Worm (Caenorhabditis elegans) whole organism, L1 larva: Measurements from ENCODE around the gene eri-12.
A peak's percentile ranks its signal among the peaks of the same experiment; 100 is the strongest.

ENCODE experiments used
- C16A3.4 ChIP-seq: fragments of 150-350 bp; optimal IDR thresholded peaks from 2 replicates; lab custom pipeline; 2014; ENCODE audit warnings: missing biosample characterization, missing genetic modification characterization
- aha-1 ChIP-seq: fragments of 150-350 bp; optimal IDR thresholded peaks from 2 replicates; lab custom pipeline; 2014; ENCODE audit warnings: missing biosample characterization, missing genetic modification characterization
- alr-1 ChIP-seq: fragments of 200-800 bp; sonication (Bioruptor generic); optimal IDR thresholded peaks from 2 replicates; lab custom pipeline; 2018; ENCODE audit warnings: borderline replicate concordance, mild to moderate bottlenecking, missing genetic modification characterization, missing compliant biosample characterization
- aly-2 ChIP-seq: fragments of 150-350 bp; optimal IDR thresholded peaks from 2 replicates; lab custom pipeline; 2014; ENCODE audit warnings: missing biosample characterization, missing genetic modification characterization
- ama-1 ChIP-seq: fragments of 150-350 bp; optimal IDR thresholded peaks from 2 replicates; lab custom pipeline; 2014
- blmp-1 ChIP-seq: fragments of 150-350 bp; optimal IDR thresholded peaks from 2 replicates; lab custom pipeline; 2014; ENCODE audit warnings: missing biosample characterization, missing genetic modification characterization
- ceh-63 ChIP-seq: fragments of 200-800 bp; sonication (Bioruptor generic); optimal IDR thresholded peaks from 2 replicates; lab custom pipeline; 2018; ENCODE audit warnings: mild to moderate bottlenecking, missing genetic modification characterization, missing compliant biosample characterization
- ceh-82 ChIP-seq, 3 experiments: fragments of 150-350 bp in 1 of 3; sonication (generic microtip) in 2 of 3; optimal IDR thresholded peaks; 2 replicates each; lab custom pipeline; 2014 to 2017; ENCODE audit warnings: missing biosample characterization in 3 of 3, missing genetic modification characterization in 3 of 3
- ceh-90 ChIP-seq: sonication (generic microtip); optimal IDR thresholded peaks from 2 replicates; lab custom pipeline; 2016; ENCODE audit warnings: missing genetic modification characterization, missing compliant biosample characterization
- ces-1 ChIP-seq: fragments of 150-350 bp; optimal IDR thresholded peaks from 2 replicates; lab custom pipeline; 2014; ENCODE audit warnings: missing biosample characterization, missing genetic modification reagents, missing genetic modification characterization
- dpl-1 ChIP-seq, 3 experiments: fragments of 150-350 bp in 2 of 3; sonication (generic microtip) in 1 of 3; optimal IDR thresholded peaks; 2 replicates each; lab custom pipeline; 2014 to 2017; ENCODE audit warnings: missing biosample characterization in 3 of 3, missing genetic modification characterization in 3 of 3, missing genetic modification reagents in 3 of 3
- efl-1 ChIP-seq, 4 experiments: fragments of 150-350 bp; optimal IDR thresholded peaks in 3 of 4; peaks in 1 of 4; 1 replicate in 1 of 4; 2 replicates in 3 of 4; lab custom pipeline; 2014; ENCODE audit warnings: missing biosample characterization in 2 of 4, missing genetic modification characterization in 2 of 4, missing genetic modification reagents in 2 of 4
- efl-3 ChIP-seq: fragments of 200-800 bp; sonication (Bioruptor generic); optimal IDR thresholded peaks from 2 replicates; lab custom pipeline; 2018; ENCODE audit warnings: mild to moderate bottlenecking, missing genetic modification characterization, missing compliant biosample characterization
- egl-27 ChIP-seq, 2 experiments: fragments of 150-350 bp in 1 of 2; sonication (generic microtip); optimal IDR thresholded peaks; 3 replicates each; lab custom pipeline; 2017 to 2018; ENCODE audit warnings: missing biosample characterization in 2 of 2, missing genetic modification characterization in 2 of 2, missing genetic modification reagents in 2 of 2
- elt-2 ChIP-seq: sonication (generic microtip); optimal IDR thresholded peaks from 2 replicates; lab custom pipeline; 2016; ENCODE audit warnings: missing genetic modification characterization, mild to moderate bottlenecking, inconsistent platforms, missing compliant biosample characterization, missing genetic modification reagents
- ets-5 ChIP-seq: fragments of 200-800 bp; sonication (Bioruptor generic); IDR thresholded peaks from 2 replicates; pipeline ENCODE4 v1.3.6; 2022; ENCODE audit warnings: missing genetic modification characterization, missing compliant biosample characterization
- grh-1 ChIP-seq: fragments of 200-800 bp; sonication (Bioruptor generic); IDR thresholded peaks from 2 replicates; pipeline ENCODE4 v1.3.6; 2022; ENCODE audit warnings: missing genetic modification reagents, missing genetic modification characterization, missing compliant biosample characterization
- hlh-4 ChIP-seq: sonication (generic microtip); optimal IDR thresholded peaks from 2 replicates; lab custom pipeline; 2016; ENCODE audit warnings: mild to moderate bottlenecking, missing genetic modification characterization, missing compliant biosample characterization
- lin-14 ChIP-seq: fragments of 200-800 bp; sonication (Bioruptor generic); optimal IDR thresholded peaks from 2 replicates; lab custom pipeline; 2018; ENCODE audit warnings: mild to moderate bottlenecking, missing genetic modification characterization, moderate library complexity, missing compliant biosample characterization
- lin-15B ChIP-seq: fragments of 150-350 bp; sonication (generic microtip); optimal IDR thresholded peaks from 3 replicates; lab custom pipeline; 2014; ENCODE audit warnings: missing biosample characterization, missing genetic modification characterization
- lin-39 ChIP-seq: fragments of 150-350 bp; optimal IDR thresholded peaks from 2 replicates; lab custom pipeline; 2014; ENCODE audit warnings: missing biosample characterization, missing genetic modification reagents, missing genetic modification characterization
- lir-3 ChIP-seq: sonication (generic microtip); optimal IDR thresholded peaks from 2 replicates; lab custom pipeline; 2016; ENCODE audit warnings: mild to moderate bottlenecking, missing genetic modification characterization, moderate library complexity, missing compliant biosample characterization; ENCODE audit not compliant: poor library complexity
- lsy-2 ChIP-seq, 2 experiments: fragments of 150-350 bp; optimal IDR thresholded peaks; 2 replicates each; lab custom pipeline; 2014; ENCODE audit warnings: missing biosample characterization in 2 of 2, missing genetic modification characterization in 2 of 2
- mdl-1 ChIP-seq, 2 experiments: fragments of 150-350 bp; optimal IDR thresholded peaks; 2 replicates each; lab custom pipeline; 2014 to 2017; ENCODE audit warnings: missing biosample characterization in 2 of 2, missing genetic modification characterization in 2 of 2, inconsistent platforms in 1 of 2
- mep-1 ChIP-seq: fragments of 150-350 bp; optimal IDR thresholded peaks from 2 replicates; lab custom pipeline; 2014; ENCODE audit warnings: missing biosample characterization, missing genetic modification characterization
- nhr-28 ChIP-seq: fragments of 150-350 bp; optimal IDR thresholded peaks from 2 replicates; lab custom pipeline; 2014; ENCODE audit warnings: missing biosample characterization, missing genetic modification characterization
- nhr-71 ChIP-seq: sonication (generic microtip); optimal IDR thresholded peaks from 2 replicates; lab custom pipeline; 2016; ENCODE audit warnings: mild to moderate bottlenecking, missing genetic modification characterization, moderate library complexity, missing compliant biosample characterization
- nhr-77 ChIP-seq: fragments of 150-350 bp; optimal IDR thresholded peaks from 2 replicates; lab custom pipeline; 2014; ENCODE audit warnings: missing biosample characterization, missing genetic modification characterization
- nhr-84 ChIP-seq: sonication (generic microtip); optimal IDR thresholded peaks from 2 replicates; lab custom pipeline; 2017; ENCODE audit warnings: missing biosample characterization, missing genetic modification characterization
- nhr-90 ChIP-seq: sonication (generic microtip); optimal IDR thresholded peaks from 2 replicates; lab custom pipeline; 2016; ENCODE audit warnings: mild to moderate bottlenecking, missing genetic modification characterization, missing compliant biosample characterization; ENCODE audit not compliant: poor library complexity
- pax-3 ChIP-seq: fragments of 200-800 bp; sonication (Bioruptor generic); optimal IDR thresholded peaks from 2 replicates; lab custom pipeline; 2018; ENCODE audit warnings: mild to moderate bottlenecking, missing genetic modification characterization, moderate library complexity, missing compliant biosample characterization
- snpc-4 ChIP-seq: fragments of 150-350 bp; optimal IDR thresholded peaks from 2 replicates; lab custom pipeline; 2014; ENCODE audit warnings: missing biosample characterization, missing genetic modification characterization
- sup-37 ChIP-seq: fragments of 200-800 bp; sonication (Bioruptor generic); optimal IDR thresholded peaks from 2 replicates; lab custom pipeline; 2018; ENCODE audit warnings: mild to moderate bottlenecking, missing genetic modification characterization, missing compliant biosample characterization
- swsn-7 ChIP-seq: sonication (generic microtip); optimal IDR thresholded peaks from 2 replicates; lab custom pipeline; 2016; ENCODE audit warnings: missing genetic modification characterization, missing compliant biosample characterization
- unc-30 ChIP-seq: sonication (generic microtip); optimal IDR thresholded peaks from 2 replicates; lab custom pipeline; 2017; ENCODE audit warnings: missing biosample characterization, missing genetic modification characterization
- unc-62 ChIP-seq: fragments of 150-350 bp; optimal IDR thresholded peaks from 2 replicates; lab custom pipeline; 2014; ENCODE audit warnings: missing biosample characterization, missing genetic modification reagents, missing genetic modification characterization
- unc-86 ChIP-seq: sonication (generic microtip); optimal IDR thresholded peaks from 2 replicates; lab custom pipeline; 2016; ENCODE audit warnings: missing genetic modification characterization, missing compliant biosample characterization
- xbp-1 ChIP-seq: sonication (generic microtip); optimal IDR thresholded peaks from 2 replicates; lab custom pipeline; 2016; ENCODE audit warnings: missing genetic modification characterization, missing compliant biosample characterization
- zag-1 ChIP-seq: fragments of 150-350 bp; optimal IDR thresholded peaks from 2 replicates; lab custom pipeline; 2014; ENCODE audit warnings: missing biosample characterization, missing genetic modification characterization
- ztf-11 ChIP-seq, 2 experiments: sonication (generic microtip); optimal IDR thresholded peaks; 2 replicates each; lab custom pipeline; 2016 to 2017; ENCODE audit warnings: missing genetic modification characterization in 2 of 2, missing biosample characterization in 1 of 2, missing compliant biosample characterization in 1 of 2
- ztf-4 ChIP-seq: fragments of 150-350 bp; optimal IDR thresholded peaks from 2 replicates; lab custom pipeline; 2014; ENCODE audit warnings: missing biosample characterization, missing genetic modification characterization

Gene eri-12

ce11 chrIV:12208984-12209676 is 52.5 kb downstream of the eri-12 start, which contains the start of the genes marb-1 and F35G2.3 (continued):
- TF ChIP-seq lir-3 (tag; lab: Kevin White, UChicago), result no peak
- TF ChIP-seq mep-1, result peak; percentile 14
- TF ChIP-seq mdl-1 (tag; optimal IDR thresholded peaks at IDR 0.05; lab: Kevin White, UChicago), result no peak
- no peak for TF ChIP-seq ceh-63
- TF ChIP-seq dpl-1 (GFP tag; optimal IDR thresholded peaks at IDR 0.05; lab: Kevin White, UChicago), result peak; percentile 89 to 93 (median 92)
- TF ChIP-seq C16A3.4, result peak; percentile 53
- TF ChIP-seq ama-1 (lab: Kevin White, UChicago), result no peak
- TF ChIP-seq ceh-90 (tag; lab: Kevin White, UChicago), result no peak
- no peak for TF ChIP-seq egl-27 (tag; optimal IDR thresholded peaks at IDR 0.05; lab: Kevin White, UChicago)
- TF ChIP-seq nhr-90 (tag; lab: Kevin White, UChicago), result peak; percentile 67
- TF ChIP-seq ztf-11 (tag; optimal IDR thresholded peaks at IDR 0.05; lab: Kevin White, UChicago), result no peak
- peak; percentile 65 for TF ChIP-seq swsn-7 (tag; lab: Kevin White, UChicago)
- TF ChIP-seq lin-15B (tag; lab: Kevin White, UChicago), result peak; percentile 69
- no peak for TF ChIP-seq pax-3 (tag; lab: Kevin White, UChicago)
- TF ChIP-seq lin-39, result peak; percentile 68
- no peak for TF ChIP-seq efl-3
- peak; percentile 68 for TF ChIP-seq xbp-1
- TF ChIP-seq alr-1 (tag; lab: Kevin White, UChicago), result no peak
- TF ChIP-seq sup-37, result no peak
- peak; percentile 63 to 93 for TF ChIP-seq efl-1 (optimal IDR thresholded peaks at IDR 0.05; lab: Kevin White, UChicago)
- TF ChIP-seq efl-1 (GFP tag; optimal IDR thresholded peaks at IDR 0.05 in 1 of 2; lab: Kevin White, UChicago), result peak; percentile 94 to 99
- TF ChIP-seq ztf-4 (tag; lab: Kevin White, UChicago), result no peak
- no peak for TF ChIP-seq ces-1 (GFP tag; lab: Kevin White, UChicago)
- TF ChIP-seq unc-30 (tag; lab: Kevin White, UChicago), result no peak
- TF ChIP-seq zag-1, result no peak
- no peak for TF ChIP-seq grh-1
- peak; percentile 18 to 43 (median 21) for TF ChIP-seq ceh-82 (tag; optimal IDR thresholded peaks at IDR 0.05; lab: Kevin White, UChicago)
- TF ChIP-seq elt-2, result no peak
- no peak for TF ChIP-seq unc-62 (GFP tag; lab: Kevin White, UChicago)
- TF ChIP-seq lsy-2 (tag; optimal IDR thresholded peaks at IDR 0.05; lab: Kevin White, UChicago), result peak; percentile 83 to 84
- peak; percentile 12 for TF ChIP-seq snpc-4
- TF ChIP-seq nhr-28 (tag; lab: Kevin White, UChicago), result no peak
- peak; percentile 64 for TF ChIP-seq lin-14
- peak; percentile 5 for TF ChIP-seq unc-86 (tag; lab: Kevin White, UChicago)
- TF ChIP-seq hlh-4 (tag; lab: Kevin White, UChicago), result no peak

ce11 chrIV:12211292-12211691 is 54.7 kb downstream of the eri-12 start:
- no peak for TF ChIP-seq aha-1 (tag; lab: Kevin White, UChicago)
- no peak for TF ChIP-seq nhr-71 (tag; lab: Kevin White, UChicago)
- TF ChIP-seq dpl-1 (GFP tag; optimal IDR thresholded peaks at IDR 0.05; lab: Kevin White, UChicago), result no peak
- no peak for TF ChIP-seq nhr-77
- no peak for TF ChIP-seq elt-2
- TF ChIP-seq efl-1 (optimal IDR thresholded peaks at IDR 0.05; lab: Kevin White, UChicago), result no peak
- TF ChIP-seq efl-1 (GFP tag; optimal IDR thresholded peaks at IDR 0.05 in 1 of 2; lab: Kevin White, UChicago), result no peak

ce11 chrIV:12212814-12213213 is 56.2 kb downstream of the eri-12 start:
- TF ChIP-seq ceh-63 (no peak), ets-5 (no peak), aly-2 (tag; lab: Kevin White, UChicago) (no peak), blmp-1 (no peak), lin-14 (no peak), nhr-84 (tag; lab: Kevin White, UChicago) (no peak), ztf-11 (tag; optimal IDR thresholded peaks at IDR 0.05; lab: Kevin White, UChicago) (no peak), efl-1 (optimal IDR thresholded peaks at IDR 0.05; lab: Kevin White, UChicago) (no peak), efl-1 (GFP tag; optimal IDR thresholded peaks at IDR 0.05 in 1 of 2; lab: Kevin White, UChicago) (peak in 1 of 2 experiments; percentile 62)
